Worm (Caenorhabditis elegans) whole organism, young adult: ENCODE measurements around the gene spp-10.

ENCODE experiments used
- Y56A3A.18 ChIP-seq: fragments of 200-800 bp; sonication (Bioruptor generic); IDR thresholded peaks from 2 replicates; pipeline ENCODE4 v1.3.6; 2022; ENCODE audit warnings: missing genetic modification reagents, missing genetic modification characterization, missing compliant biosample characterization
- Y95B8A.8 ChIP-seq: fragments of 200-800 bp; sonication (Bioruptor generic); IDR thresholded peaks from 2 replicates; pipeline ENCODE4 v1.3.6; 2022; ENCODE audit warnings: missing genetic modification reagents, missing genetic modification characterization, missing compliant biosample characterization
- ama-1 ChIP-seq, 3 experiments: fragments of 150-350 bp in 1 of 3; sonication (generic microtip) in 2 of 3; optimal IDR thresholded peaks; 2 replicates each; lab custom pipeline; 2014 to 2018; ENCODE audit warnings: missing biosample characterization in 2 of 3, missing genetic modification characterization in 2 of 3, missing genetic modification reagents in 2 of 3
- dpff-1 ChIP-seq: sonication (generic microtip); optimal IDR thresholded peaks from 2 replicates; lab custom pipeline; 2017; ENCODE audit warnings: mild to moderate bottlenecking, missing genetic modification characterization, missing compliant biosample characterization
- him-1 ChIP-seq: sonication (generic microtip); optimal IDR thresholded peaks from 2 replicates; lab custom pipeline; 2016; ENCODE audit warnings: missing genotype, missing genetic modification reagents, missing genetic modification characterization, missing compliant biosample characterization
- hlh-12 ChIP-seq: sonication (generic microtip); optimal IDR thresholded peaks from 2 replicates; lab custom pipeline; 2016; ENCODE audit warnings: missing genetic modification characterization, missing compliant biosample characterization
- lag-1 ChIP-seq: fragments of 200-800 bp; sonication (Bioruptor generic); IDR thresholded peaks from 2 replicates; pipeline ENCODE4 v1.3.6; 2022; ENCODE audit warnings: missing genetic modification reagents, missing genetic modification characterization, missing compliant biosample characterization
- lin-26 ChIP-seq: fragments of 200-800 bp; sonication (Bioruptor generic); IDR thresholded peaks from 2 replicates; pipeline ENCODE4 v1.3.6; 2022; ENCODE audit warnings: missing genetic modification reagents, missing genetic modification characterization, missing compliant biosample characterization
- pha-4 ChIP-seq: fragments of 150-350 bp; sonication (generic microtip); optimal IDR thresholded peaks from 2 replicates; lab custom pipeline; 2014; ENCODE audit warnings: missing biosample characterization, missing genetic modification reagents, missing genetic modification characterization
- rcor-1 ChIP-seq: fragments of 200-800 bp; sonication (Bioruptor generic); IDR thresholded peaks from 2 replicates; pipeline ENCODE4 v1.3.6; 2022; ENCODE audit warnings: missing genetic modification reagents, missing genetic modification characterization, missing compliant biosample characterization
- tbx-9 ChIP-seq: sonication (generic microtip); optimal IDR thresholded peaks from 2 replicates; lab custom pipeline; 2016; ENCODE audit warnings: borderline replicate concordance, missing genetic modification characterization, inconsistent platforms, missing compliant biosample characterization

DNA sequence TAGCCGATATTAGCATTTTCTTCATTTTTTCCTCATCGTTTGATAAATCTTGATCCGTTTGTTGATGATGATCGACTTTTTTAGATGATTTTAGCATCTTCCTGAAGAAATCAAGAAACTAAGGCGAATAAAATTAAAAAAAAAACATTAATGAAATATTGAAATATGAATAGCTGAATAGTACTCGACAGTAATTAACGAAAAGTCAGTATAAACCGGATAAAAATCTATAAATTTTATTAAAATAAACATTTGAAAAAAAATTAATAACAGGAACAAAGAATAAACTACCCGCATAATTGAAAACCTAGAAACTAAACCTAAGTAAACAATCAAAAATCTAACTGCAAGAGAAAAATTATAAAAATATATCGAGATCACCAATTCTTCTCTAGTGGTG, 19.3 kb downstream of the spp-10 start, which contains the start of gene C28C12.12:
- TF ChIP-seq Y95B8A.8 (GFP tag; lab: Robert Waterston, UW) (no peak), lin-26 (GFP tag; lab: Robert Waterston, UW) (no peak), rcor-1 (no peak), dpff-1 (tag; lab: Kevin White, UChicago) (no peak), Y56A3A.18 (GFP tag; lab: Robert Waterston, UW) (no peak), hlh-12 (tag; lab: Kevin White, UChicago) (no peak), him-1 (tag; lab: Kevin White, UChicago) (no peak), pha-4 (tag; lab: Kevin White, UChicago) (no peak), ama-1 (optimal IDR thresholded peaks at IDR 0.05; lab: Kevin White, UChicago) (no peak), ama-1 (GFP tag; optimal IDR thresholded peaks at IDR 0.05; lab: Kevin White, UChicago) (no peak), tbx-9 (tag; lab: Kevin White, UChicago) (no peak), lag-1 (GFP tag; lab: Robert Waterston, UW) (no peak)
